Worm (Caenorhabditis elegans) whole organism, L3 larva: ENCODE measurements around the gene F55G11.6.

Experiments used
- ceh-82 ChIP-seq: fragments of 150-350 bp; optimal IDR thresholded peaks from 2 replicates; lab custom pipeline; 2014; ENCODE audit warnings: missing biosample characterization, missing genetic modification characterization
- elt-1 ChIP-seq: fragments of 150-350 bp; optimal IDR thresholded peaks from 2 replicates; lab custom pipeline; 2014; ENCODE audit warnings: missing biosample characterization, missing genetic modification characterization
- lin-39 ChIP-seq: fragments of 150-350 bp; optimal IDR thresholded peaks from 2 replicates; lab custom pipeline; 2018; ENCODE audit warnings: missing biosample characterization, missing genetic modification reagents, missing genetic modification characterization
- nhr-23 ChIP-seq: fragments of 150-350 bp; optimal IDR thresholded peaks from 2 replicates; lab custom pipeline; 2014; ENCODE audit warnings: missing biosample characterization, missing genetic modification reagents, missing genetic modification characterization
- unc-39 ChIP-seq: sonication (generic microtip); optimal IDR thresholded peaks from 4 replicates; lab custom pipeline; 2017; ENCODE audit warnings: missing biosample characterization, missing genetic modification characterization
- ztf-4 ChIP-seq: fragments of 150-350 bp; optimal IDR thresholded peaks from 2 replicates; lab custom pipeline; 2014; ENCODE audit warnings: missing biosample characterization, missing genetic modification characterization

- TF ChIP-seq ceh-82 (tag; lab: Kevin White, UChicago) = no peak
- no peak for TF ChIP-seq lin-39 (tag; lab: Kevin White, UChicago)
- TF ChIP-seq nhr-23 = peak; percentile 35
- TF ChIP-seq unc-39 = no peak
- no peak for TF ChIP-seq ztf-4
- no peak for TF ChIP-seq elt-1
Measured at ce11 chrIV:12997560-12997959, 39.7 kb downstream of the F55G11.6 start.
